Fruit fly (Drosophila melanogaster) whole organism, embryonic: ENCODE data around the gene Dop1R2.

Source experiments
- Antp ChIP-seq: fragments of 200-800 bp; sonication (Bioruptor generic); optimal IDR thresholded peaks from 3 replicates; lab custom pipeline; 2016; ENCODE audit warnings: missing biosample characterization, missing genetic modification characterization
- B-H1 ChIP-seq: fragments of 200-800 bp; sonication (Bioruptor generic); IDR thresholded peaks from 3 replicates; pipeline ENCODE4 v1.3.6; 2022; ENCODE audit warnings: missing biosample characterization, missing genetic modification characterization
- Bteb2 ChIP-seq: fragments of 200-800 bp; sonication (Bioruptor generic); optimal IDR thresholded peaks from 2 replicates; lab custom pipeline; 2016; ENCODE audit warnings: missing biosample characterization, missing genetic modification characterization
- CG10366 ChIP-seq: fragments of 200-800 bp; sonication (Bioruptor generic); IDR thresholded peaks from 2 replicates; pipeline ENCODE4 v1.3.6; 2022; ENCODE audit warnings: missing biosample characterization, missing genetic modification characterization
- CG10654 ChIP-seq: fragments of 200-800 bp; sonication (Bioruptor generic); optimal IDR thresholded peaks from 2 replicates; lab custom pipeline; 2016; ENCODE audit warnings: missing biosample characterization, missing genetic modification characterization
- CG10979 ChIP-seq: fragments of 200-800 bp; sonication (Bioruptor generic); optimal IDR thresholded peaks from 2 replicates; lab custom pipeline; 2018; ENCODE audit warnings: missing biosample characterization, mild to moderate bottlenecking, missing genetic modification characterization, moderate library complexity
- CG14710 ChIP-seq: fragments of 200-800 bp; sonication (Bioruptor generic); optimal IDR thresholded peaks from 3 replicates; lab custom pipeline; 2019; ENCODE audit warnings: missing biosample characterization, mild to moderate bottlenecking, missing genetic modification characterization, moderate library complexity
- CG15696 ChIP-seq: fragments of 200-800 bp; sonication (Bioruptor generic); optimal IDR thresholded peaks from 2 replicates; lab custom pipeline; 2019; ENCODE audit warnings: missing biosample characterization, mild to moderate bottlenecking, missing genetic modification characterization, moderate library complexity
- CG1647 ChIP-seq: fragments of 200-800 bp; sonication (Bioruptor generic); optimal IDR thresholded peaks from 3 replicates; lab custom pipeline; 2016; ENCODE audit warnings: missing biosample characterization, missing genetic modification characterization
- CG16863 ChIP-seq: fragments of 200-800 bp; sonication (Bioruptor generic); optimal IDR thresholded peaks from 3 replicates; lab custom pipeline; 2016; ENCODE audit warnings: missing biosample characterization, missing genetic modification characterization
- CG2712 ChIP-seq: fragments of 200-800 bp; optimal IDR thresholded peaks from 3 replicates; lab custom pipeline; 2019; ENCODE audit warnings: missing biosample characterization, mild to moderate bottlenecking, missing genetic modification characterization, moderate library complexity
- CG32532 ChIP-seq: fragments of 200-800 bp; sonication (Bioruptor generic); IDR thresholded peaks from 2 replicates; pipeline ENCODE4 v1.3.6; 2022; ENCODE audit warnings: missing biosample characterization, missing genetic modification characterization
- CG8478 ChIP-seq: fragments of >200 bp; optimal IDR thresholded peaks from 2 replicates; lab custom pipeline; 2018
- Camta ChIP-seq: fragments of 200-800 bp; sonication (Bioruptor generic); optimal IDR thresholded peaks from 2 replicates; lab custom pipeline; 2016; ENCODE audit warnings: missing biosample characterization, missing genetic modification characterization
- ERR ChIP-seq: fragments of 200-800 bp; sonication (Bioruptor generic); optimal IDR thresholded peaks from 2 replicates; lab custom pipeline; 2016; ENCODE audit warnings: missing biosample characterization, missing genetic modification characterization
- HLH3B ChIP-seq: fragments of 200-800 bp; sonication (Bioruptor generic); IDR thresholded peaks from 2 replicates; pipeline ENCODE4 v1.3.6; 2022; ENCODE audit warnings: missing biosample characterization, missing genetic modification characterization
- HmgZ ChIP-seq: fragments of 200-800 bp; sonication (Bioruptor generic); optimal IDR thresholded peaks from 2 replicates; lab custom pipeline; 2018; ENCODE audit warnings: missing biosample characterization, mild to moderate bottlenecking, missing genetic modification characterization
- Kr ChIP-seq: fragments of 200-800 bp; sonication (Bioruptor generic); optimal IDR thresholded peaks from 2 replicates; lab custom pipeline; 2017; ENCODE audit warnings: missing biosample characterization, mild to moderate bottlenecking, missing genetic modification characterization
- Lim3 ChIP-seq: fragments of 200-800 bp; sonication (Bioruptor generic); IDR thresholded peaks from 2 replicates; pipeline ENCODE4 v1.3.6; 2022; ENCODE audit warnings: missing biosample characterization, missing genetic modification characterization
- Max ChIP-seq: fragments of 200-800 bp; sonication (Bioruptor generic); optimal IDR thresholded peaks from 2 replicates; lab custom pipeline; 2016; ENCODE audit warnings: missing biosample characterization, mild to moderate bottlenecking, missing genetic modification characterization
- Nf-YC ChIP-seq: fragments of 200-800 bp; optimal IDR thresholded peaks from 3 replicates; lab custom pipeline; 2019; ENCODE audit warnings: missing biosample characterization, mild to moderate bottlenecking, missing genetic modification characterization, moderate library complexity
- NfI ChIP-seq: fragments of 200-800 bp; sonication (Bioruptor generic); optimal IDR thresholded peaks from 3 replicates; lab custom pipeline; 2018; ENCODE audit warnings: missing biosample characterization, mild to moderate bottlenecking, missing genetic modification characterization, moderate library complexity
- Rfx ChIP-seq: fragments of 200-800 bp; sonication (Bioruptor generic); IDR thresholded peaks from 2 replicates; pipeline ENCODE4 v1.3.6; 2022; ENCODE audit warnings: missing biosample characterization, missing genetic modification characterization
- bigmax ChIP-seq: fragments of 200-800 bp; sonication (Bioruptor generic); optimal IDR thresholded peaks from 2 replicates; lab custom pipeline; 2018; ENCODE audit warnings: missing biosample characterization, mild to moderate bottlenecking, missing genetic modification characterization
- br ChIP-seq: fragments of >200 bp; optimal IDR thresholded peaks from 2 replicates; lab custom pipeline; 2017
- cad ChIP-seq: fragments of >200 bp; optimal IDR thresholded peaks from 2 replicates; lab custom pipeline; 2017; ENCODE audit warnings: missing biosample characterization, missing genetic modification characterization
- crc ChIP-seq: fragments of 200-800 bp; sonication (Bioruptor generic); optimal IDR thresholded peaks from 2 replicates; lab custom pipeline; 2016; ENCODE audit warnings: missing biosample characterization, missing genetic modification characterization
- croc ChIP-seq: fragments of 200-800 bp; sonication (Bioruptor generic); conservative IDR thresholded peaks from 3 replicates; pipeline ENCODE4 v1.3.6; 2022; ENCODE audit warnings: missing biosample characterization, missing genetic modification characterization
- dmrt99B ChIP-seq: fragments of 200-800 bp; sonication (Bioruptor generic); optimal IDR thresholded peaks from 2 replicates; lab custom pipeline; 2018; ENCODE audit warnings: missing biosample characterization, mild to moderate bottlenecking, missing genetic modification characterization, moderate library complexity
- dysf ChIP-seq: fragments of 200-800 bp; sonication (Bioruptor generic); IDR thresholded peaks from 3 replicates; pipeline ENCODE4 v1.3.6; 2022; ENCODE audit warnings: missing biosample characterization, missing genetic modification characterization
- gsb-n ChIP-seq: fragments of 200-800 bp; sonication (Bioruptor generic); optimal IDR thresholded peaks from 3 replicates; lab custom pipeline; 2018; ENCODE audit warnings: missing biosample characterization, mild to moderate bottlenecking, missing genetic modification characterization
- hkb ChIP-seq, 2 experiments: fragments of 200-800 bp in 1 of 2; fragments of >200 bp in 1 of 2; sonication (Bioruptor generic) in 1 of 2; IDR thresholded peaks in 1 of 2; optimal IDR thresholded peaks in 1 of 2; 2 replicates each; pipeline versions ENCODE4 v1.3.6 to Lab custom; 2017 to 2022; ENCODE audit warnings: missing biosample characterization in 1 of 2, missing genetic modification characterization in 1 of 2
- hth ChIP-seq: fragments of >200 bp; optimal IDR thresholded peaks from 2 replicates; lab custom pipeline; 2017; ENCODE audit warnings: inconsistent platforms
- inv ChIP-seq: fragments of 200-800 bp; sonication (Bioruptor generic); IDR thresholded peaks from 2 replicates; pipeline ENCODE4 v1.3.6; 2022; ENCODE audit warnings: missing biosample characterization, missing genetic modification characterization; ENCODE audit not compliant: partially characterized antibody
- lilli ChIP-seq: fragments of 200-800 bp; sonication (Bioruptor generic); optimal IDR thresholded peaks from 3 replicates; lab custom pipeline; 2016; ENCODE audit warnings: missing biosample characterization, missing genetic modification characterization
- mld ChIP-seq: fragments of 200-800 bp; sonication (Bioruptor generic); IDR thresholded peaks from 3 replicates; pipeline ENCODE4 v1.3.6; 2022; ENCODE audit warnings: missing biosample characterization, missing genetic modification characterization; ENCODE audit not compliant: partially characterized antibody
- nmo ChIP-seq: fragments of 200-800 bp; sonication (Bioruptor generic); optimal IDR thresholded peaks from 2 replicates; lab custom pipeline; 2018; ENCODE audit warnings: missing biosample characterization, mild to moderate bottlenecking, missing genetic modification characterization, moderate library complexity
- onecut ChIP-seq: fragments of 200-800 bp; sonication (Bioruptor generic); IDR thresholded peaks from 2 replicates; pipeline ENCODE4 v1.3.6; 2022; ENCODE audit warnings: missing biosample characterization, missing genetic modification characterization
- pb ChIP-seq: fragments of 200-800 bp; sonication (Bioruptor generic); optimal IDR thresholded peaks from 3 replicates; lab custom pipeline; 2016; ENCODE audit warnings: missing biosample characterization, missing genetic modification characterization
- psq ChIP-seq: fragments of 200-800 bp; sonication (Bioruptor generic); optimal IDR thresholded peaks from 2 replicates; lab custom pipeline; 2017; ENCODE audit warnings: missing biosample characterization, missing genetic modification characterization
- pzg ChIP-seq: fragments of 200-800 bp; sonication (Bioruptor generic); optimal IDR thresholded peaks from 3 replicates; lab custom pipeline; 2018; ENCODE audit warnings: missing biosample characterization, mild to moderate bottlenecking, missing genetic modification characterization, moderate library complexity
- scrt ChIP-seq: fragments of 200-800 bp; sonication (Bioruptor generic); optimal IDR thresholded peaks from 2 replicates; lab custom pipeline; 2018; ENCODE audit warnings: missing biosample characterization, mild to moderate bottlenecking, missing genetic modification characterization, moderate library complexity
- slbo ChIP-seq: fragments of 200-800 bp; sonication (Bioruptor generic); IDR thresholded peaks from 2 replicates; pipeline ENCODE4 v1.3.6; 2022; ENCODE audit warnings: missing biosample characterization, missing genetic modification characterization
- slou ChIP-seq: fragments of 200-800 bp; sonication (Bioruptor generic); optimal IDR thresholded peaks from 3 replicates; lab custom pipeline; 2016; ENCODE audit warnings: missing biosample characterization, missing genetic modification characterization
- so ChIP-seq: fragments of 200-800 bp; sonication (Bioruptor generic); IDR thresholded peaks from 3 replicates; pipeline ENCODE4 v1.3.6; 2022; ENCODE audit warnings: missing biosample characterization, missing genetic modification characterization
- sr ChIP-seq: fragments of 200-800 bp; sonication (Bioruptor generic); IDR thresholded peaks from 3 replicates; pipeline ENCODE4 v1.3.6; 2022; ENCODE audit warnings: missing biosample characterization, missing genetic modification characterization
- stwl ChIP-seq: fragments of 200-800 bp; sonication (Bioruptor generic); optimal IDR thresholded peaks from 3 replicates; lab custom pipeline; 2018; ENCODE audit warnings: missing biosample characterization, mild to moderate bottlenecking, missing genetic modification characterization, moderate library complexity
- tap ChIP-seq: fragments of 200-800 bp; optimal IDR thresholded peaks from 3 replicates; lab custom pipeline; 2019; ENCODE audit warnings: missing biosample characterization, mild to moderate bottlenecking, missing genetic modification characterization, moderate library complexity
- tio ChIP-seq: fragments of 200-800 bp; sonication (Bioruptor generic); optimal IDR thresholded peaks from 2 replicates; lab custom pipeline; 2017; ENCODE audit warnings: missing biosample characterization, missing genetic modification characterization, inconsistent platforms
- trem ChIP-seq: fragments of 200-800 bp; optimal IDR thresholded peaks from 3 replicates; lab custom pipeline; 2019; ENCODE audit warnings: missing biosample characterization, mild to moderate bottlenecking, missing genetic modification characterization, moderate library complexity
- tup ChIP-seq: fragments of 200-800 bp; sonication (Bioruptor generic); optimal IDR thresholded peaks from 2 replicates; lab custom pipeline; 2016; ENCODE audit warnings: missing biosample characterization, mild to moderate bottlenecking, missing genetic modification characterization, moderate library complexity
- wdn ChIP-seq: fragments of 200-800 bp; sonication (Bioruptor generic); IDR thresholded peaks from 2 replicates; pipeline ENCODE4 v1.3.6; 2022; ENCODE audit warnings: missing biosample characterization, missing genetic modification characterization
- zen2 ChIP-seq: fragments of 200-800 bp; sonication (Bioruptor generic); IDR thresholded peaks from 3 replicates; pipeline ENCODE4 v1.3.6; 2022; ENCODE audit warnings: missing biosample characterization, missing genetic modification characterization; ENCODE audit not compliant: partially characterized antibody

Dop1R2 gene

dm6 chr3R:29617197-29617596, 42.6 kb downstream of the Dop1R2 start (continued):
- TF ChIP-seq Antp (GFP tag; lab: Kevin White, UChicago) (no peak), Bteb2 (GFP tag; lab: Kevin White, UChicago) (no peak), B-H1 (GFP tag; lab: Robert Waterston, UW) (no peak), onecut (GFP tag; lab: Robert Waterston, UW) (no peak), so (no peak), tio (GFP tag; lab: Kevin White, UChicago) (no peak), CG10979 (no peak), CG2712 (no peak), psq (no peak), slbo (GFP tag; lab: Robert Waterston, UW) (peak; percentile 8; the same call in 1 of the 2 replicates), sr (GFP tag; lab: Robert Waterston, UW) (no peak), zen2 (GFP tag; lab: Robert Waterston, UW) (no peak), CG1647 (GFP tag; lab: Kevin White, UChicago) (no peak), Kr (no peak), bigmax (no peak), Camta (no peak), croc (GFP tag; lab: Robert Waterston, UW) (no peak), dmrt99B (tag; lab: Kevin White, UChicago) (peak; percentile 46), tap (tag; lab: Kevin White, UChicago) (peak; percentile 20), cad (GFP tag; lab: Kevin White, UChicago) (no peak), Lim3 (no peak), CG32532 (GFP tag; lab: Robert Waterston, UW) (peak; percentile 38; the same call in 1 of the 2 replicates), pb (GFP tag; lab: Kevin White, UChicago) (no peak), CG8478 (lab: Kevin White, UChicago) (no peak), CG10654 (GFP tag; lab: Kevin White, UChicago) (no peak), hth (lab: Kevin White, UChicago) (no peak), scrt (GFP tag; lab: Kevin White, UChicago) (no peak), CG16863 (no peak), hkb (optimal IDR thresholded peaks at IDR 0.05; lab: Kevin White, UChicago) (no peak), hkb (GFP tag; IDR thresholded peaks at IDR 0.05; lab: Robert Waterston, UW) (0 out of 2 replicates have a peak, but pooled peaks have one; percentile 23), CG15696 (tag; lab: Kevin White, UChicago) (no peak), pzg (GFP tag; lab: Kevin White, UChicago) (no peak), dysf (GFP tag; lab: Robert Waterston, UW) (0 out of 3 replicates have a peak, but pooled peaks have one; percentile 10), ERR (GFP tag; lab: Kevin White, UChicago) (no peak), Max (GFP tag; lab: Kevin White, UChicago) (no peak), crc (no peak), HmgZ (tag; lab: Kevin White, UChicago) (no peak), mld (GFP tag; lab: Robert Waterston, UW) (no peak), Nf-YC (no peak), HLH3B (GFP tag; lab: Robert Waterston, UW) (0 out of 2 replicates have a peak, but pooled peaks have one; percentile 25), Rfx (GFP tag; lab: Robert Waterston, UW) (no peak), CG10366 (no peak), trem (no peak), tup (GFP tag; lab: Kevin White, UChicago) (no peak), CG14710 (tag; lab: Kevin White, UChicago) (no peak), nmo (GFP tag; lab: Kevin White, UChicago) (no peak), gsb-n (tag; lab: Kevin White, UChicago) (no peak), stwl (tag; lab: Kevin White, UChicago) (no peak), br (lab: Kevin White, UChicago) (no peak), inv (GFP tag; lab: Robert Waterston, UW) (no peak), NfI (GFP tag; lab: Kevin White, UChicago) (no peak), wdn (GFP tag; lab: Robert Waterston, UW) (no peak), lilli (GFP tag; lab: Kevin White, UChicago) (no peak), slou (GFP tag; lab: Kevin White, UChicago) (no peak)
